Worm (Caenorhabditis elegans) whole organism, L1 larva: ENCODE results near the gene mvb-12.
A peak's percentile ranks its signal among the peaks of the same experiment; 100 is the strongest.

Source experiments
- C04F5.9 ChIP-seq: sonication (generic microtip); optimal IDR thresholded peaks from 2 replicates; lab custom pipeline; 2016; ENCODE audit warnings: missing genetic modification characterization, missing compliant biosample characterization
- C34B4.2 ChIP-seq: sonication (generic microtip); optimal IDR thresholded peaks from 2 replicates; lab custom pipeline; 2017; ENCODE audit warnings: mild to moderate bottlenecking, missing genetic modification characterization, missing compliant biosample characterization
- Y116A8C.19 ChIP-seq: sonication (generic microtip); optimal IDR thresholded peaks from 2 replicates; lab custom pipeline; 2016; ENCODE audit warnings: missing compliant biosample characterization, missing genetic modification characterization, borderline replicate concordance
- aly-2 ChIP-seq: fragments of 150-350 bp; optimal IDR thresholded peaks from 2 replicates; lab custom pipeline; 2014; ENCODE audit warnings: missing biosample characterization, missing genetic modification characterization
- blmp-1 ChIP-seq: fragments of 150-350 bp; optimal IDR thresholded peaks from 2 replicates; lab custom pipeline; 2014; ENCODE audit warnings: missing biosample characterization, missing genetic modification characterization
- ceh-90 ChIP-seq: sonication (generic microtip); optimal IDR thresholded peaks from 2 replicates; lab custom pipeline; 2016; ENCODE audit warnings: missing genetic modification characterization, missing compliant biosample characterization
- dsc-1 ChIP-seq: sonication (generic microtip); optimal IDR thresholded peaks from 2 replicates; lab custom pipeline; 2016; ENCODE audit warnings: mild to moderate bottlenecking, missing genetic modification characterization, missing compliant biosample characterization
- efl-1 ChIP-seq, 4 experiments: fragments of 150-350 bp; optimal IDR thresholded peaks in 3 of 4; peaks in 1 of 4; 1 replicate in 1 of 4; 2 replicates in 3 of 4; lab custom pipeline; 2014; ENCODE audit warnings: missing biosample characterization in 2 of 4, missing genetic modification characterization in 2 of 4, missing genetic modification reagents in 2 of 4
- efl-3 ChIP-seq: fragments of 200-800 bp; sonication (Bioruptor generic); optimal IDR thresholded peaks from 2 replicates; lab custom pipeline; 2018; ENCODE audit warnings: mild to moderate bottlenecking, missing genetic modification characterization, missing compliant biosample characterization
- egl-13 ChIP-seq: sonication (generic microtip); optimal IDR thresholded peaks from 2 replicates; lab custom pipeline; 2016; ENCODE audit warnings: missing genotype, missing genetic modification reagents, missing genetic modification characterization, missing compliant biosample characterization
- elt-3 ChIP-seq, 6 experiments: fragments of 150-350 bp in 1 of 6; sonication (generic microtip); optimal IDR thresholded peaks; 2 replicates each; lab custom pipeline; 2017 to 2018; ENCODE audit warnings: missing biosample characterization in 6 of 6, missing genetic modification characterization in 6 of 6, inconsistent platforms in 1 of 6
- ets-5 ChIP-seq: fragments of 200-800 bp; sonication (Bioruptor generic); IDR thresholded peaks from 2 replicates; pipeline ENCODE4 v1.3.6; 2022; ENCODE audit warnings: missing genetic modification characterization, missing compliant biosample characterization
- fkh-10 ChIP-seq: sonication (generic microtip); optimal IDR thresholded peaks from 2 replicates; lab custom pipeline; 2017; ENCODE audit warnings: missing biosample characterization, missing genetic modification reagents, missing genetic modification characterization
- fkh-8 ChIP-seq: sonication (generic microtip); optimal IDR thresholded peaks from 2 replicates; lab custom pipeline; 2016; ENCODE audit warnings: mild to moderate bottlenecking, missing genetic modification characterization, missing compliant biosample characterization
- fos-1 ChIP-seq: fragments of 150-350 bp; optimal IDR thresholded peaks from 2 replicates; lab custom pipeline; 2014; ENCODE audit warnings: missing biosample characterization, missing genetic modification characterization
- grh-1 ChIP-seq: fragments of 200-800 bp; sonication (Bioruptor generic); IDR thresholded peaks from 2 replicates; pipeline ENCODE4 v1.3.6; 2022; ENCODE audit warnings: missing genetic modification reagents, missing genetic modification characterization, missing compliant biosample characterization
- hlh-17 ChIP-seq: fragments of 200-800 bp; sonication (Bioruptor generic); optimal IDR thresholded peaks from 2 replicates; lab custom pipeline; 2018; ENCODE audit warnings: missing genetic modification characterization, mild to moderate bottlenecking, missing compliant biosample characterization, moderate library complexity, borderline replicate concordance
- hlh-4 ChIP-seq: sonication (generic microtip); optimal IDR thresholded peaks from 2 replicates; lab custom pipeline; 2016; ENCODE audit warnings: mild to moderate bottlenecking, missing genetic modification characterization, missing compliant biosample characterization
- hpl-2 ChIP-seq: fragments of 150-350 bp; optimal IDR thresholded peaks from 2 replicates; lab custom pipeline; 2014; ENCODE audit warnings: missing biosample characterization, missing genetic modification reagents, missing genetic modification characterization
- isw-1 ChIP-seq: fragments of 200-800 bp; sonication (Bioruptor generic); IDR thresholded peaks from 2 replicates; pipeline ENCODE4 v1.3.6; 2022; ENCODE audit warnings: missing genetic modification characterization, missing compliant biosample characterization
- lin-15B ChIP-seq: fragments of 150-350 bp; sonication (generic microtip); optimal IDR thresholded peaks from 3 replicates; lab custom pipeline; 2014; ENCODE audit warnings: missing biosample characterization, missing genetic modification characterization
- lin-35 ChIP-seq, 2 experiments: fragments of 150-350 bp; optimal IDR thresholded peaks; 2 replicates each; lab custom pipeline; 2014; ENCODE audit warnings: missing biosample characterization in 2 of 2, missing genetic modification characterization in 2 of 2, missing genetic modification reagents in 2 of 2
- lin-39 ChIP-seq: fragments of 150-350 bp; optimal IDR thresholded peaks from 2 replicates; lab custom pipeline; 2014; ENCODE audit warnings: missing biosample characterization, missing genetic modification reagents, missing genetic modification characterization
- lir-3 ChIP-seq: sonication (generic microtip); optimal IDR thresholded peaks from 2 replicates; lab custom pipeline; 2016; ENCODE audit warnings: mild to moderate bottlenecking, missing genetic modification characterization, moderate library complexity, missing compliant biosample characterization; ENCODE audit not compliant: poor library complexity
- mdl-1 ChIP-seq, 2 experiments: fragments of 150-350 bp; optimal IDR thresholded peaks; 2 replicates each; lab custom pipeline; 2014 to 2017; ENCODE audit warnings: missing biosample characterization in 2 of 2, missing genetic modification characterization in 2 of 2, inconsistent platforms in 1 of 2
- mef-2 ChIP-seq: fragments of 150-350 bp; optimal IDR thresholded peaks from 2 replicates; lab custom pipeline; 2014; ENCODE audit warnings: missing biosample characterization, missing genetic modification characterization
- mep-1 ChIP-seq: fragments of 150-350 bp; optimal IDR thresholded peaks from 2 replicates; lab custom pipeline; 2014; ENCODE audit warnings: missing biosample characterization, missing genetic modification characterization
- nhr-11 ChIP-seq: fragments of 150-350 bp; optimal IDR thresholded peaks from 2 replicates; lab custom pipeline; 2014; ENCODE audit warnings: missing biosample characterization, missing genetic modification characterization
- nhr-20 ChIP-seq: sonication (generic microtip); optimal IDR thresholded peaks from 2 replicates; lab custom pipeline; 2016; ENCODE audit warnings: mild to moderate bottlenecking, missing genetic modification characterization, missing compliant biosample characterization
- nhr-237 ChIP-seq: fragments of 150-350 bp; optimal IDR thresholded peaks from 2 replicates; lab custom pipeline; 2014; ENCODE audit warnings: missing biosample characterization, missing genetic modification characterization
- nhr-47 ChIP-seq: sonication (generic microtip); optimal IDR thresholded peaks from 2 replicates; lab custom pipeline; 2016; ENCODE audit warnings: mild to moderate bottlenecking, missing genetic modification characterization, moderate library complexity, missing compliant biosample characterization
- nhr-71 ChIP-seq: sonication (generic microtip); optimal IDR thresholded peaks from 2 replicates; lab custom pipeline; 2016; ENCODE audit warnings: mild to moderate bottlenecking, missing genetic modification characterization, moderate library complexity, missing compliant biosample characterization
- nhr-76 ChIP-seq: sonication (generic microtip); optimal IDR thresholded peaks from 2 replicates; lab custom pipeline; 2017; ENCODE audit warnings: missing biosample characterization, missing genetic modification characterization
- nhr-77 ChIP-seq: fragments of 150-350 bp; optimal IDR thresholded peaks from 2 replicates; lab custom pipeline; 2014; ENCODE audit warnings: missing biosample characterization, missing genetic modification characterization
- nhr-85 ChIP-seq: sonication (generic microtip); peaks from one replicate; lab custom pipeline; 2016; ENCODE audit warnings: missing genetic modification characterization, inconsistent platforms, missing compliant biosample characterization
- nhr-90 ChIP-seq: sonication (generic microtip); optimal IDR thresholded peaks from 2 replicates; lab custom pipeline; 2016; ENCODE audit warnings: mild to moderate bottlenecking, missing genetic modification characterization, missing compliant biosample characterization; ENCODE audit not compliant: poor library complexity
- rnt-1 ChIP-seq: sonication (generic microtip); optimal IDR thresholded peaks from 2 replicates; lab custom pipeline; 2016; ENCODE audit warnings: mild to moderate bottlenecking, missing genetic modification characterization, moderate library complexity, missing compliant biosample characterization
- snpc-4 ChIP-seq: fragments of 150-350 bp; optimal IDR thresholded peaks from 2 replicates; lab custom pipeline; 2014; ENCODE audit warnings: missing biosample characterization, missing genetic modification characterization
- sox-4 ChIP-seq: sonication (generic microtip); optimal IDR thresholded peaks from 2 replicates; lab custom pipeline; 2016; ENCODE audit warnings: missing genetic modification characterization, missing compliant biosample characterization
- sup-37 ChIP-seq: fragments of 200-800 bp; sonication (Bioruptor generic); optimal IDR thresholded peaks from 2 replicates; lab custom pipeline; 2018; ENCODE audit warnings: mild to moderate bottlenecking, missing genetic modification characterization, missing compliant biosample characterization
- swsn-7 ChIP-seq: sonication (generic microtip); optimal IDR thresholded peaks from 2 replicates; lab custom pipeline; 2016; ENCODE audit warnings: missing genetic modification characterization, missing compliant biosample characterization
- tbx-2 ChIP-seq: sonication (generic microtip); optimal IDR thresholded peaks from 2 replicates; lab custom pipeline; 2016; ENCODE audit warnings: missing genetic modification characterization, missing compliant biosample characterization
- tlp-1 ChIP-seq: fragments of 150-350 bp; optimal IDR thresholded peaks from 2 replicates; lab custom pipeline; 2014; ENCODE audit warnings: missing biosample characterization, missing genetic modification characterization
- unc-98 ChIP-seq: fragments of 200-800 bp; sonication (Bioruptor generic); IDR thresholded peaks from 2 replicates; pipeline ENCODE4 v1.3.6; 2022; ENCODE audit warnings: missing genetic modification characterization, missing compliant biosample characterization
- zag-1 ChIP-seq: fragments of 150-350 bp; optimal IDR thresholded peaks from 2 replicates; lab custom pipeline; 2014; ENCODE audit warnings: missing biosample characterization, missing genetic modification characterization
- ztf-11 ChIP-seq, 2 experiments: sonication (generic microtip); optimal IDR thresholded peaks; 2 replicates each; lab custom pipeline; 2016 to 2017; ENCODE audit warnings: missing genetic modification characterization in 2 of 2, missing biosample characterization in 1 of 2, missing compliant biosample characterization in 1 of 2

Gene mvb-12

DNA sequence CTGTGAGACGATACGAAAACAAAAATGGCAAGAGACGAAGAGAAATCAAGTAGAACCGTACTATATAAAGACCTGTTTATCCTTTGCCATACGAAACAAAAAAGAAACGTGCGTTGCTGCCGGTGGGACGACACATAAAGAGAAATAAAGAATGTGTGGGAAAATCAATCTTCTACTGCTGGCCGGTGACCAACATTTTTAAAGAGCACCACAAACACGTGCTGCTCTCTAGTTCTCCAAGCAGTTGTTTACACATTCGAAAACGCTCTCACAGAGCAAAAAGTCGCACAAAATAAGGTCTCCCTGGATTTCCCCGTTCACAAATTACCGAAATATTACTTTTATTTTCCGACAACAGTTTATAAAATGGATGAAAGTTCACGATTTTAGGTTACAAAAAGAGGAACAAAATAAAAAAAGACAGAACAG is 40.8 kb upstream of the mvb-12 start, which contains the start of gene imp-3 (continued):
- TF ChIP-seq elt-3 (tag; optimal IDR thresholded peaks at IDR 0.05; lab: Kevin White, UChicago), result peak in 3 of 6 experiments; percentile 12 to 56 (median 15)
- no peak for TF ChIP-seq ztf-11 (tag; optimal IDR thresholded peaks at IDR 0.05; lab: Kevin White, UChicago)
- no peak for TF ChIP-seq C04F5.9 (tag; lab: Kevin White, UChicago)
- 0 out of 2 replicates have a peak, but pooled peaks have one; percentile 25 for TF ChIP-seq grh-1 (GFP tag; lab: Robert Waterston, UW)
- TF ChIP-seq nhr-47 (tag; lab: Kevin White, UChicago), result peak; percentile 66
- peak; percentile 16 for TF ChIP-seq aly-2 (tag; lab: Kevin White, UChicago)
- no peak for TF ChIP-seq lin-39 (tag; lab: Kevin White, UChicago)
- TF ChIP-seq fkh-10, result no peak
- no peak for TF ChIP-seq zag-1 (tag; lab: Kevin White, UChicago)
- TF ChIP-seq nhr-76 (tag; lab: Kevin White, UChicago), result no peak
- peak; percentile 31 for TF ChIP-seq rnt-1
- TF ChIP-seq lin-35 (GFP tag; optimal IDR thresholded peaks at IDR 0.05; lab: Kevin White, UChicago), result peak; percentile 13 to 62
- peak; percentile 37 for TF ChIP-seq tbx-2 (tag; lab: Kevin White, UChicago)
- TF ChIP-seq sup-37 (GFP tag; lab: Kevin White, UChicago), result no peak
- TF ChIP-seq sox-4 (tag; lab: Kevin White, UChicago), result no peak
- TF ChIP-seq nhr-85, result peak; percentile 40
- peak; percentile 21 for TF ChIP-seq blmp-1 (tag; lab: Kevin White, UChicago)

DNA sequence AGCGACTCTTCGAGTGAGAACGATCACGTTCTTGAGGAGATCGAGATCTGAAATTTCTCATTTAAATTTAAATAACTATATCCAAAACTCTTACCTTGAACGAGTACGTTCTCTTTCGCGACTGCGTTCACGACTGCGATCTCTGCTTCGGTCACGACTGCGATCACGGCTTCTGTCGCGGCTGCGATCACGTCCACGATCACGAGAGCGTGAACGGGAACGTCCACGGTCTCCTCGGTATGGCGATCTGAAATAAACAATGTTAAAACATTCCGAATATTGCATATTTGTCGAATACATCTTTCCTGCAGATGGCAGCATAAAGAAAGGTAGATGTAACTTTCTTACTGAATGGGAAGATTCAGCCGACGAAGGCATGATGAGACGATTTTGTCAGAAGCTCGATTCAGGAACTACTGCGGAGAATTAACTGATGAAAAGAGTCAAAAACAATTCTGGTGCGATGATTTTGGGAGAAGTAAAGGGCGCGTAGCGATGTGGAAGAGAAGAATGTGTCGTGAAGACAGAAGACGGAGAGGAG is 40.1 kb upstream of the mvb-12 start:
- TF ChIP-seq efl-1 (optimal IDR thresholded peaks at IDR 0.05; lab: Kevin White, UChicago), result no peak
- TF ChIP-seq efl-1 (GFP tag; optimal IDR thresholded peaks at IDR 0.05 in 1 of 2; lab: Kevin White, UChicago), result peak in 1 of 2 experiments; percentile 72
- TF ChIP-seq nhr-20 (tag; lab: Kevin White, UChicago), result no peak

DNA sequence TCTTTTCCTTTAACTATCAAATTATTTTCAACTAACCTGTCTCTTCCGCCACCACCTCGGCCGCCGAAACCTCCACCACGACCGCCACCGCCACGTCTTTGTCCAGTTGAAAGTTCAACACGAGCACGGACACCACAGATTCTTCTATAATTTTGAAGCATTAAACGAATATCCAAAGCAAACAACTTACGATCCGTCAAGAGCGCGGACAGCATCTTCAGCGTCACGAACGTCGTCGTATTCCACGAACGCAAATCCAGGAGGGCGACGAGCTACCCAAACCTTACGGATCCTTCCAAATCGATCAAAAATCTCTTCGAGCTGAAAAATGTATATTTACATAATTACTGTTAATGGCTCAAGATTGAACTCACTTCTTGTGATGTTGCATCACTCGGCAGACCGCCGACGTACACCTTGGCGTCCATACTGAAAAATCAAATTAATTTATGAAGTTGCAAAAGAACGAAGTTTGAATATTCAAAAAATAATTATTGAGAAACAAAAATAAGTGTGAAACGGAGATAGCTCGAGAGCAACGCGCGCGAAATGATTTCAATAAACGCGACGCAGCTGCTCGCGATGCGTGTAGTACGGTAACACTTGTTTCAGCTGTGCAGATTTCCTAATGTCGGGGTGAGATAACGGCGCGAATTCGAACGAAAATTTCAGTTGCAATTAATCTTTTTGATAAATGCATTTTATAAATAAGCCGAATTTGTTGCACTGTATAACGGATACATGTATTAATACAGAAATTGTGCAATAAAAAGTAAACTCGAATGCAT is 39.3 kb upstream of the mvb-12 start, which contains the start of gene rsp-6:
rsp-6 (minus strand) TSS at position 429 of the 788 bp plus-strand sequence.
- TF ChIP-seq fkh-8 (tag; lab: Kevin White, UChicago) (peak; percentile 79), egl-13 (tag; lab: Kevin White, UChicago) (peak; percentile 69), lir-3 (tag; lab: Kevin White, UChicago) (peak; percentile 55), ceh-90 (tag; lab: Kevin White, UChicago) (no peak), lin-15B (tag; lab: Kevin White, UChicago) (peak; percentile 96), hlh-4 (tag; lab: Kevin White, UChicago) (no peak), nhr-237 (tag; lab: Kevin White, UChicago) (peak; percentile 76), ets-5 (no peak), isw-1 (GFP tag; lab: Robert Waterston, UW) (peak; percentile 83), hlh-17 (GFP tag; lab: Kevin White, UChicago) (no peak), mef-2 (tag; lab: Kevin White, UChicago) (peak; percentile 54), nhr-90 (tag; lab: Kevin White, UChicago) (peak; percentile 50), efl-3 (GFP tag; lab: Kevin White, UChicago) (no peak), hpl-2 (no peak), sox-4 (tag; lab: Kevin White, UChicago) (no peak), nhr-85 (peak; percentile 89), snpc-4 (tag; lab: Kevin White, UChicago) (peak; percentile 10), mep-1 (tag; lab: Kevin White, UChicago) (peak; percentile 84), unc-98 (GFP tag; lab: Robert Waterston, UW) (no peak), ztf-11 (tag; optimal IDR thresholded peaks at IDR 0.05; lab: Kevin White, UChicago) (peak in 1 of 2 experiments; percentile 1), elt-3 (tag; optimal IDR thresholded peaks at IDR 0.05; lab: Kevin White, UChicago) (peak in 2 of 6 experiments; percentile 9 to 72), nhr-77 (tag; lab: Kevin White, UChicago) (peak; percentile 78), C34B4.2 (tag; lab: Kevin White, UChicago) (no peak), mdl-1 (tag; optimal IDR thresholded peaks at IDR 0.05; lab: Kevin White, UChicago) (peak in 1 of 2 experiments; percentile 89), dsc-1 (tag; lab: Kevin White, UChicago) (peak; percentile 79), nhr-71 (tag; lab: Kevin White, UChicago) (peak; percentile 92), Y116A8C.19 (no peak), nhr-76 (tag; lab: Kevin White, UChicago) (no peak), fkh-10 (peak; percentile 67), nhr-11 (peak; percentile 23), tlp-1 (tag; lab: Kevin White, UChicago) (no peak), fos-1 (tag; lab: Kevin White, UChicago) (peak; percentile 82), swsn-7 (tag; lab: Kevin White, UChicago) (peak; percentile 84)
